Fruit fly (Drosophila melanogaster) whole organism, embryonic: ENCODE results near the gene L2HGDH.

Experiments
- Asciz ChIP-seq: fragments of 200-800 bp; sonication (Bioruptor generic); optimal IDR thresholded peaks from 2 replicates; lab custom pipeline; 2017; ENCODE audit warnings: missing biosample characterization, mild to moderate bottlenecking, missing genetic modification characterization, missing genetic modification reagents
- Bdp1 ChIP-seq: fragments of 200-800 bp; sonication (Bioruptor generic); optimal IDR thresholded peaks from 3 replicates; lab custom pipeline; 2016; ENCODE audit warnings: missing biosample characterization, missing genetic modification characterization
- CG12155 ChIP-seq: fragments of 200-800 bp; sonication (Bioruptor generic); optimal IDR thresholded peaks from 3 replicates; lab custom pipeline; 2016; ENCODE audit warnings: missing biosample characterization, missing genetic modification characterization
- CG12391 ChIP-seq: fragments of 200-800 bp; sonication (Bioruptor generic); optimal IDR thresholded peaks from 3 replicates; lab custom pipeline; 2018; ENCODE audit warnings: missing biosample characterization, mild to moderate bottlenecking, missing genetic modification characterization, moderate library complexity
- CG13123 ChIP-seq: fragments of 200-800 bp; sonication (Bioruptor generic); optimal IDR thresholded peaks from 2 replicates; lab custom pipeline; 2016; ENCODE audit warnings: missing biosample characterization, missing genetic modification characterization
- CG14667 ChIP-seq: fragments of 200-800 bp; sonication (Bioruptor generic); IDR thresholded peaks from 2 replicates; pipeline ENCODE4 v1.3.6; 2022; ENCODE audit warnings: missing biosample characterization, missing genetic modification characterization
- CG1603 ChIP-seq: fragments of 200-800 bp; sonication (Bioruptor generic); optimal IDR thresholded peaks from 2 replicates; lab custom pipeline; 2019; ENCODE audit warnings: missing biosample characterization, mild to moderate bottlenecking, missing genetic modification characterization, moderate library complexity
- CG16815 ChIP-seq: fragments of 200-800 bp; sonication (Bioruptor generic); optimal IDR thresholded peaks from 3 replicates; lab custom pipeline; 2017; ENCODE audit warnings: missing biosample characterization, mild to moderate bottlenecking, missing genetic modification characterization
- CG17361 ChIP-seq: fragments of 200-800 bp; sonication (Bioruptor generic); IDR thresholded peaks from 3 replicates; pipeline ENCODE4 v1.3.6; 2022; ENCODE audit warnings: missing biosample characterization, missing genetic modification characterization
- CG1792 ChIP-seq: fragments of 200-800 bp; sonication (Bioruptor generic); optimal IDR thresholded peaks from 2 replicates; lab custom pipeline; 2016; ENCODE audit warnings: missing biosample characterization, missing genetic modification characterization
- CG18599 ChIP-seq: fragments of 200-800 bp; sonication (Bioruptor generic); optimal IDR thresholded peaks from 3 replicates; lab custom pipeline; 2017; ENCODE audit warnings: missing biosample characterization, missing genetic modification characterization, mild to moderate bottlenecking, moderate library complexity, missing genetic modification reagents
- CG31224 ChIP-seq: fragments of 200-800 bp; sonication (Bioruptor generic); IDR thresholded peaks from 2 replicates; pipeline ENCODE4 v1.3.6; 2022; ENCODE audit warnings: missing biosample characterization, missing genetic modification characterization
- CG31388 ChIP-seq: fragments of 200-800 bp; sonication (Bioruptor generic); optimal IDR thresholded peaks from 2 replicates; lab custom pipeline; 2016; ENCODE audit warnings: missing biosample characterization, missing genetic modification characterization
- CG3163 ChIP-seq: fragments of 200-800 bp; sonication (Bioruptor generic); optimal IDR thresholded peaks from 3 replicates; lab custom pipeline; 2016; ENCODE audit warnings: missing biosample characterization, missing genetic modification characterization
- CG33213 ChIP-seq: fragments of 200-800 bp; sonication (Bioruptor generic); optimal IDR thresholded peaks from 3 replicates; lab custom pipeline; 2016; ENCODE audit warnings: missing biosample characterization, missing genetic modification characterization
- CG6175 ChIP-seq: fragments of 200-800 bp; sonication (Bioruptor generic); IDR thresholded peaks from 3 replicates; pipeline ENCODE4 v1.3.6; 2022; ENCODE audit warnings: missing biosample characterization, missing genetic modification characterization
- CG6683 ChIP-seq: fragments of 200-800 bp; sonication (Bioruptor generic); optimal IDR thresholded peaks from 2 replicates; lab custom pipeline; 2017; ENCODE audit warnings: missing biosample characterization, mild to moderate bottlenecking, missing genetic modification characterization, missing genetic modification reagents
- CG8281 ChIP-seq: fragments of 200-800 bp; sonication (Bioruptor generic); optimal IDR thresholded peaks from 2 replicates; lab custom pipeline; 2018; ENCODE audit warnings: missing biosample characterization, mild to moderate bottlenecking, missing genetic modification characterization, moderate library complexity
- CG8944 ChIP-seq: fragments of 200-800 bp; sonication (Bioruptor generic); optimal IDR thresholded peaks from 3 replicates; lab custom pipeline; 2016; ENCODE audit warnings: missing biosample characterization, missing genetic modification characterization
- CG9797 ChIP-seq: fragments of 200-800 bp; sonication (Bioruptor generic); optimal IDR thresholded peaks from 3 replicates; lab custom pipeline; 2018; ENCODE audit warnings: missing biosample characterization, mild to moderate bottlenecking, missing genetic modification characterization
- CG9932 ChIP-seq: fragments of 200-800 bp; sonication (Bioruptor generic); IDR thresholded peaks from 2 replicates; pipeline ENCODE4 v1.3.6; 2022; ENCODE audit warnings: missing biosample characterization, missing genetic modification characterization
- Dbx ChIP-seq: fragments of 200-800 bp; sonication (Bioruptor generic); IDR thresholded peaks from 3 replicates; pipeline ENCODE4 v1.3.6; 2022; ENCODE audit warnings: missing biosample characterization, missing genetic modification characterization
- E2f2 ChIP-seq: fragments of 200-800 bp; sonication (Bioruptor generic); IDR thresholded peaks from 2 replicates; pipeline ENCODE4 v1.3.6; 2022; ENCODE audit warnings: missing biosample characterization, missing genetic modification characterization
- GATAe ChIP-seq: fragments of 200-800 bp; sonication (Bioruptor generic); conservative IDR thresholded peaks from 2 replicates; pipeline ENCODE4 v1.3.6; 2022; ENCODE audit warnings: missing biosample characterization, missing genetic modification characterization
- HLHmδ ChIP-seq: fragments of 200-800 bp; sonication (Bioruptor generic); optimal IDR thresholded peaks from 2 replicates; lab custom pipeline; 2018; ENCODE audit warnings: missing biosample characterization, mild to moderate bottlenecking, missing genetic modification characterization, moderate library complexity
- Hr39 ChIP-seq: fragments of >200 bp; optimal IDR thresholded peaks from 2 replicates; lab custom pipeline; 2017
- Lim3 ChIP-seq: fragments of 200-800 bp; sonication (Bioruptor generic); IDR thresholded peaks from 2 replicates; pipeline ENCODE4 v1.3.6; 2022; ENCODE audit warnings: missing biosample characterization, missing genetic modification characterization
- MTF-1 ChIP-seq: fragments of 200-800 bp; sonication (Bioruptor generic); optimal IDR thresholded peaks from 2 replicates; lab custom pipeline; 2018; ENCODE audit warnings: missing biosample characterization, mild to moderate bottlenecking, missing genetic modification characterization, borderline replicate concordance
- Med ChIP-seq: fragments of 200-800 bp; sonication (Bioruptor generic); peaks from one replicate; lab custom pipeline; 2016; ENCODE audit warnings: missing biosample characterization, missing genetic modification characterization, mild to moderate bottlenecking, inconsistent platforms, moderate library complexity
- Oli ChIP-seq: fragments of 200-800 bp; sonication (Bioruptor generic); optimal IDR thresholded peaks from 2 replicates; lab custom pipeline; 2018; ENCODE audit warnings: missing biosample characterization, mild to moderate bottlenecking, missing genetic modification characterization, moderate library complexity
- Optix ChIP-seq: fragments of 200-800 bp; sonication (Bioruptor generic); IDR thresholded peaks from 3 replicates; pipeline ENCODE4 v1.3.6; 2022; ENCODE audit warnings: missing biosample characterization, missing genetic modification characterization
- Poxn ChIP-seq: fragments of 200-800 bp; sonication (Bioruptor generic); IDR thresholded peaks from 2 replicates; pipeline ENCODE4 v1.3.6; 2022; ENCODE audit warnings: missing biosample characterization, missing genetic modification characterization
- Sin3A ChIP-seq: fragments of >200 bp; optimal IDR thresholded peaks from 2 replicates; lab custom pipeline; 2018
- YL-1 ChIP-seq: fragments of 200-800 bp; sonication (Bioruptor generic); optimal IDR thresholded peaks from 3 replicates; lab custom pipeline; 2017; ENCODE audit warnings: missing biosample characterization, mild to moderate bottlenecking, missing genetic modification characterization
- ase ChIP-seq: fragments of 200-800 bp; sonication (Bioruptor generic); IDR thresholded peaks from 3 replicates; pipeline ENCODE4 v1.3.6; 2022; ENCODE audit warnings: missing biosample characterization, missing genetic modification characterization
- chif ChIP-seq, 2 experiments: fragments of 200-800 bp; sonication (Bioruptor generic); optimal IDR thresholded peaks; 3 replicates each; lab custom pipeline; 2016; ENCODE audit warnings: missing biosample characterization in 2 of 2, missing genetic modification characterization in 2 of 2
- cwo ChIP-seq: fragments of 200-800 bp; sonication (Bioruptor generic); optimal IDR thresholded peaks from 3 replicates; lab custom pipeline; 2017; ENCODE audit warnings: missing biosample characterization, missing genetic modification characterization, mild to moderate bottlenecking, moderate library complexity, missing genetic modification reagents
- dm ChIP-seq: fragments of 200-800 bp; sonication (Bioruptor generic); optimal IDR thresholded peaks from 3 replicates; lab custom pipeline; 2016; ENCODE audit warnings: missing biosample characterization, missing genetic modification characterization
- gem ChIP-seq: fragments of 200-800 bp; sonication (Bioruptor generic); optimal IDR thresholded peaks from 2 replicates; lab custom pipeline; 2019; ENCODE audit warnings: missing biosample characterization, mild to moderate bottlenecking, missing genetic modification characterization, moderate library complexity
- gfzf ChIP-seq: fragments of 200-800 bp; sonication (Bioruptor generic); optimal IDR thresholded peaks from 2 replicates; lab custom pipeline; 2016; ENCODE audit warnings: missing biosample characterization, mild to moderate bottlenecking, missing genetic modification characterization, moderate library complexity
- grn ChIP-seq: fragments of 200-800 bp; sonication (Bioruptor generic); optimal IDR thresholded peaks from 3 replicates; lab custom pipeline; 2017; ENCODE audit warnings: missing biosample characterization, missing genetic modification characterization
- lbe ChIP-seq: fragments of 200-800 bp; sonication (Bioruptor generic); optimal IDR thresholded peaks from 2 replicates; lab custom pipeline; 2016; ENCODE audit warnings: missing biosample characterization, mild to moderate bottlenecking, missing genetic modification characterization
- maf-S ChIP-seq: fragments of 200-800 bp; sonication (Bioruptor generic); optimal IDR thresholded peaks from 2 replicates; lab custom pipeline; 2016; ENCODE audit warnings: missing biosample characterization, missing genetic modification characterization
- mld ChIP-seq: fragments of 200-800 bp; sonication (Bioruptor generic); IDR thresholded peaks from 3 replicates; pipeline ENCODE4 v1.3.6; 2022; ENCODE audit warnings: missing biosample characterization, missing genetic modification characterization; ENCODE audit not compliant: partially characterized antibody
- nerfin-2 ChIP-seq: fragments of 200-800 bp; sonication (Bioruptor generic); IDR thresholded peaks from 2 replicates; pipeline ENCODE4 v1.3.6; 2022; ENCODE audit warnings: missing biosample characterization, missing genetic modification characterization; ENCODE audit not compliant: partially characterized antibody
- onecut ChIP-seq: fragments of 200-800 bp; sonication (Bioruptor generic); IDR thresholded peaks from 2 replicates; pipeline ENCODE4 v1.3.6; 2022; ENCODE audit warnings: missing biosample characterization, missing genetic modification characterization
- repo ChIP-seq: fragments of 200-800 bp; sonication (Bioruptor generic); optimal IDR thresholded peaks from 2 replicates; lab custom pipeline; 2016; ENCODE audit warnings: missing biosample characterization, missing genetic modification characterization
- sens-2 ChIP-seq: fragments of 200-800 bp; sonication (Bioruptor generic); IDR thresholded peaks from 2 replicates; pipeline ENCODE4 v1.3.6; 2022; ENCODE audit warnings: missing biosample characterization, missing genetic modification characterization
- sisA ChIP-seq: fragments of 200-800 bp; sonication (Bioruptor generic); IDR thresholded peaks from 2 replicates; pipeline ENCODE4 v1.3.6; 2022; ENCODE audit warnings: missing biosample characterization, missing genetic modification characterization
- tin ChIP-seq: fragments of 200-800 bp; sonication (Bioruptor generic); optimal IDR thresholded peaks from 3 replicates; lab custom pipeline; 2016; ENCODE audit warnings: missing biosample characterization, missing genetic modification characterization
- tio ChIP-seq: fragments of 200-800 bp; sonication (Bioruptor generic); optimal IDR thresholded peaks from 2 replicates; lab custom pipeline; 2017; ENCODE audit warnings: missing biosample characterization, missing genetic modification characterization, inconsistent platforms
- toy ChIP-seq: fragments of 200-800 bp; sonication (Bioruptor generic); IDR thresholded peaks from 2 replicates; pipeline ENCODE4 v1.3.6; 2022; ENCODE audit warnings: missing biosample characterization, missing genetic modification characterization
- zfh1 ChIP-seq: fragments of 200-800 bp; sonication (Bioruptor generic); IDR thresholded peaks from 3 replicates; pipeline ENCODE4 v1.3.6; 2022; ENCODE audit warnings: missing biosample characterization, missing genetic modification characterization

L2HGDH gene

DNA sequence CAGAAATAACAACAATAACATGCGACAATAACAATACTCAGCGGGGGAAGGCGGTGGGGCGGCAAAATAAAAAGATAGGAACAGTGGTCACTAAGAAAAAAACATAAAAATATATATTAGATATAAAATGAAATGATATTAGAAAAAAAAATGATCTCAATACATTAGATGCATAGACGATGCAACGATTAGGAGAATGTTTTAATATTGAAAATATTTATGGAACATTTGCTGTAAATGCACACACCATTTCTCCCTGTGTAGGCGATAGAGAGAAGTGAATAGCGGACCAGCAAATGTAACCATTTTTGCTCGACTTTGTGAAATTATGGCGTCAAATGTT lies 8.1 kb downstream of the L2HGDH start (continued):
- peak; percentile 89 for TF ChIP-seq GATAe (GFP tag; lab: Robert Waterston, UW)
- no peak for TF ChIP-seq dm
- no peak for TF ChIP-seq YL-1
- peak; percentile 88 for TF ChIP-seq CG6175
- TF ChIP-seq Bdp1 (GFP tag; lab: Kevin White, UChicago) = no peak
- peak; percentile 73 for TF ChIP-seq Oli
- no peak for TF ChIP-seq CG8944 (GFP tag; lab: Kevin White, UChicago)
- peak; percentile 61 for TF ChIP-seq MTF-1 (GFP tag; lab: Kevin White, UChicago)
- peak; percentile 37 for TF ChIP-seq CG31388
- peak; percentile 92 for TF ChIP-seq CG31224 (GFP tag; lab: Robert Waterston, UW)
- TF ChIP-seq CG1603 (tag; lab: Kevin White, UChicago) = no peak
- peak; percentile 93 for TF ChIP-seq CG18599
- no peak for TF ChIP-seq repo (GFP tag; lab: Kevin White, UChicago)
- no peak for TF ChIP-seq CG3163 (GFP tag; lab: Kevin White, UChicago)
- TF ChIP-seq HLHmδ = no peak
- peak; percentile 86 for TF ChIP-seq toy
- no peak for TF ChIP-seq CG1792 (GFP tag; lab: Kevin White, UChicago)
- no peak for TF ChIP-seq Lim3
- peak; percentile 87 for TF ChIP-seq zfh1 (GFP tag; lab: Robert Waterston, UW)
- peak; percentile 60 for TF ChIP-seq CG6683 (GFP tag; lab: Kevin White, UChicago)
- TF ChIP-seq maf-S (GFP tag; lab: Kevin White, UChicago) = peak; percentile 38
- peak; percentile 67 for TF ChIP-seq tio (GFP tag; lab: Kevin White, UChicago)
- 0 out of 3 replicates have a peak, but pooled peaks have one; percentile 6 for TF ChIP-seq Optix (GFP tag; lab: Robert Waterston, UW)
- no peak for TF ChIP-seq nerfin-2 (GFP tag; lab: Robert Waterston, UW)
- TF ChIP-seq Dbx (GFP tag; lab: Robert Waterston, UW) = peak; percentile 97
- no peak for TF ChIP-seq mld
- peak; percentile 57 for TF ChIP-seq CG8281 (tag; lab: Kevin White, UChicago)
- TF ChIP-seq Poxn = peak; percentile 86
- TF ChIP-seq CG33213 (GFP tag; lab: Kevin White, UChicago) = peak; percentile 42
- TF ChIP-seq CG12391 = peak; percentile 67
- no peak for TF ChIP-seq CG9797 (GFP tag; lab: Kevin White, UChicago)
- peak; percentile 89 for TF ChIP-seq Med (GFP tag; lab: Kevin White, UChicago)
- peak; percentile 95 for TF ChIP-seq CG9932 (GFP tag; lab: Robert Waterston, UW)
- peak; percentile 62 for TF ChIP-seq tin
- peak; percentile 59 for TF ChIP-seq CG12155 (GFP tag; lab: Kevin White, UChicago)
- TF ChIP-seq sens-2 (GFP tag; lab: Robert Waterston, UW) = peak; percentile 36; the same call in 1 of the 2 replicates
- peak; percentile 8 for TF ChIP-seq CG16815 (GFP tag; lab: Kevin White, UChicago)
- TF ChIP-seq Asciz (GFP tag; lab: Kevin White, UChicago) = peak; percentile 13
- no peak for TF ChIP-seq lbe (GFP tag; lab: Kevin White, UChicago)
- no peak for TF ChIP-seq gfzf (GFP tag; lab: Kevin White, UChicago)
- peak; percentile 58 for TF ChIP-seq E2f2 (GFP tag; lab: Robert Waterston, UW)
- peak; percentile 87 for TF ChIP-seq gem (tag; lab: Kevin White, UChicago)
- TF ChIP-seq CG14667 (GFP tag; lab: Robert Waterston, UW) = peak; percentile 80
- no peak for TF ChIP-seq grn (GFP tag; lab: Kevin White, UChicago)
- peak; percentile 43 for TF ChIP-seq CG17361 (GFP tag; lab: Robert Waterston, UW)
- peak; percentile 75 for TF ChIP-seq sisA
- peak; percentile 81 for TF ChIP-seq ase
- no peak for TF ChIP-seq Sin3A (lab: Kevin White, UChicago)
- peak; percentile 5 to 33 for TF ChIP-seq chif (GFP tag; optimal IDR thresholded peaks at IDR 0.05; lab: Kevin White, UChicago)
- no peak for TF ChIP-seq Hr39 (lab: Kevin White, UChicago)
- TF ChIP-seq CG13123 (GFP tag; lab: Kevin White, UChicago) = peak; percentile 37
- peak; percentile 81 for TF ChIP-seq cwo (GFP tag; lab: Kevin White, UChicago)
- peak; percentile 47; the same call in 1 of the 2 replicates for TF ChIP-seq onecut (GFP tag; lab: Robert Waterston, UW)
